Worm (Caenorhabditis elegans) whole organism, mixed stage, embryonic: ENCODE measurements around the gene lpr-6.

Experiments
- cnd-1 ChIP-seq: fragments of 200-800 bp; sonication (Bioruptor generic); optimal IDR thresholded peaks from 2 replicates; lab custom pipeline; 2018; ENCODE audit warnings: mild to moderate bottlenecking, missing genetic modification characterization, missing compliant biosample characterization
- elt-3 ChIP-seq: fragments of 150-350 bp; optimal IDR thresholded peaks from 2 replicates; lab custom pipeline; 2014; ENCODE audit warnings: missing biosample characterization, missing genetic modification characterization
- lsy-2 ChIP-seq: fragments of 150-350 bp; optimal IDR thresholded peaks from 2 replicates; lab custom pipeline; 2014; ENCODE audit warnings: missing biosample characterization, missing genetic modification characterization
- pha-4 ChIP-seq: fragments of 150-350 bp; optimal IDR thresholded peaks from 2 replicates; lab custom pipeline; 2018; ENCODE audit warnings: missing biosample characterization, missing genetic modification reagents, missing genetic modification characterization
- unc-62 ChIP-seq: fragments of 150-350 bp; optimal IDR thresholded peaks from 2 replicates; lab custom pipeline; 2014; ENCODE audit warnings: missing biosample characterization, missing genetic modification reagents, missing genetic modification characterization

DNA sequence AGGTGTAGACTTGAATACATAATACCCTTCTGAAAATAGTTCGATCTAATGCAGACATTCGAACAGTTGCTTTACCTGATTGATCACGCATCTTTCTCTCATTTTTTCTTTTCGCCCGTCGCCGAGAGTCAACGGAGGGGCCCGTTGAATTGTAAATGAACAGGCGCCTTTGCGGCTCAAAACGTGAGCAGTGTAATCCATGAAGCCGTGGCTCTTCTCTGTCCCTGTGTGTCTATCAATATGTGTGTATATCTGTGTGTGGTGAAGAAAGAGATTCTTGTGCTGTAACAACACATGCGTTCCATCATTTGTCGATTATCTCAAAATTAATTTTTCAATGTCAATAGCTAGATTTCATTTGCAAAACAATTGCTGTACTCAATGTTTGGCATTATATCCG lies 24.2 kb upstream of the lpr-6 start:
- TF ChIP-seq lsy-2, result no peak
- no peak for TF ChIP-seq cnd-1 (tag; lab: Kevin White, UChicago)
- peak; percentile 88 for TF ChIP-seq unc-62 (GFP tag; lab: Kevin White, UChicago)
- TF ChIP-seq elt-3 (tag; lab: Kevin White, UChicago), result no peak
- no peak for TF ChIP-seq pha-4
